Worm (Caenorhabditis elegans): ENCODE results near the gene try-14.

ce11 chrX:7534454-7534853 is 39.1 kb upstream of the try-14 start:
- TF ChIP-seq unc-39 (tag; optimal IDR thresholded peaks at IDR 0.05) (no peak), R02D3.7 (tag; optimal IDR thresholded peaks at IDR 0.05) (no peak), hif-1 (tag; optimal IDR thresholded peaks at IDR 0.05) (no peak), nhr-237 (tag; optimal IDR thresholded peaks at IDR 0.05) (no peak), jun-1 (tag; optimal IDR thresholded peaks at IDR 0.05) (no peak)
